Worm (Caenorhabditis elegans): Measurements from ENCODE around the gene T16G1.7.

DNA sequence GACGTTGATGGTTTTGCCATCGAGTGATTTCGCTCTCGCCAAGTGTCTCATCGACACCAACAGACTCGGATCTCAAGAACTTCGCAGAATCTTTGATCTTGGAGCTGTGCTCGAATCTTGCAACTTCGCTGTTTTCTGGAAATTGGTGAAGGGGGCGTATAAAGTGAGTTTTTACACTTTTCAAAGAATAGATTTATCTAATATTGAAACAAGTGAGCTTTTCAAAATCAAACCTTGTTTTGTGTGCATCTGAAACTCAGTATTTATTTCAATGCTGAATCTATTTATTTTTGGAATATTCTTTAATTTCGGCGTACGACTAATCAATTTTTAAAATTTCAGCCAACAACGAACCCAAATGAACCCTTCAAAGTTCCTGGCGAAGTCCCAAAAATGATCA, 19.3 kb upstream of the T16G1.7 start:
- TF ChIP-seq mef-2 (tag; optimal IDR thresholded peaks at IDR 0.05) (no peak), lin-39 (tag; optimal IDR thresholded peaks at IDR 0.05) (no peak), ceh-82 (tag; optimal IDR thresholded peaks at IDR 0.05) (no peak), unc-130 (tag; optimal IDR thresholded peaks at IDR 0.05) (no peak), snpc-4 (tag; optimal IDR thresholded peaks at IDR 0.05) (no peak), hpl-2 (GFP tag; optimal IDR thresholded peaks at IDR 0.05) (no peak), dpl-1 (GFP tag; optimal IDR thresholded peaks at IDR 0.05) (no peak), mdl-1 (tag; optimal IDR thresholded peaks at IDR 0.05) (no peak), nhr-11 (tag; optimal IDR thresholded peaks at IDR 0.05) (no peak), egl-27 (tag; optimal IDR thresholded peaks at IDR 0.05) (no peak), nhr-85 (tag) (no peak), fkh-4 (tag; optimal IDR thresholded peaks at IDR 0.05; ENCODE audit: borderline replicate concordance) (no peak), ceh-8 (GFP tag; optimal IDR thresholded peaks at IDR 0.05) (no peak), aha-1 (tag; optimal IDR thresholded peaks at IDR 0.05) (no peak)
